Worm (Caenorhabditis elegans) whole organism, L4/young adult: Measurements from ENCODE around the gene dyf-2.

Experiments
- W03F9.2 ChIP-seq: fragments of 150-350 bp; optimal IDR thresholded peaks from 2 replicates; lab custom pipeline; 2014; ENCODE audit warnings: missing biosample characterization, missing genetic modification characterization
- him-1 ChIP-seq: sonication (generic microtip); optimal IDR thresholded peaks from 2 replicates; lab custom pipeline; 2016; ENCODE audit warnings: missing genotype, missing genetic modification reagents, missing genetic modification characterization, missing compliant biosample characterization

DNA sequence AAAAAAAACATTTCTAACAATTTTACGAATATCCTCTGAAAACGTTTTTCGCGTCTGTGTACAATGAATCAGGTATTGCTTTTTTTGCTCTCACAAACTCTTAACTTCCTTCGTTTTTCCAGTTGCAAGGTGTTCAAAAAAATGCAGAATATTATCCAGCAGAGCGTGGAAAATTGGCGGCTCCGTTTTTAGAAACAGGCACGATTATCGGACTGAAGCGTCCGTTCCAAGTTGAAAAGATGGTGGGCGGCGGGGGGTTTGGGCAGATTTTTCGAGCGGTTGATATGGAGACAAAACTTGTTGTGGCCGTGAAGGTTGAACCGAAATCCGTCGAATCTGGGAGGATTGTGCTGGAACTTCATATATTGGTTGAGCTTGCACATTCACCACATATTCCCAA, 48.8 kb upstream of the dyf-2 start, which contains the start of gene W06F12.3:
- TF ChIP-seq him-1 (tag; lab: Kevin White, UChicago) (no peak), W03F9.2 (tag; lab: Kevin White, UChicago) (no peak)
